Fruit fly (Drosophila melanogaster): ENCODE measurements around the gene eca.
"Not testable (repeated sequence)": the region's sequence is repeated elsewhere in the genome, so short reads cannot be mapped to it uniquely, and the experiment has no call there.

Gene eca

DNA sequence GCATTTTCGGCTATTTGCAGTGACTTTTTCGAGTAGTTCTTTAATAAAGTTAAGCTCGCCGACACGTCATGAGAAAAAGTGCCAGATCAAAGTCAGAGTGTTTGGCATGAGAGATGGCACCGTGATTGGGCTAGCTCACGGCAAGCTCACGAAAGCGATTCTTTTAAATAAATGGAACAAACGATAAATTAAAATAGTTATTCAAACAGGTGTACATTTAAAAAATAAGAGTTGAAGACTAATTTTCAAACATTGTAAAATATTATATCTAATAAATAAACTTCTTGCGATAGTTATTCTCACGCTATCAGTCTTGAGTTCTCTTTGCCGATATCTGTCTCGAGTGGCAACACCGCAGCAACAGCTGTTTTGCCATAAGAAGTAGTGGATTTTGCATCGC lies at the start of gene eca, which contains the start of gene CG18542:
Gene eca (minus strand): TSS at position 101 of the 400 bp plus-strand sequence.
Gene CG18542 (plus strand): TSS at position 385 of the 400 bp plus-strand sequence.
- TF ChIP-seq CTCF, CG8478 (optimal IDR thresholded peaks at IDR 0.05): not testable (repeated sequence)

DNA sequence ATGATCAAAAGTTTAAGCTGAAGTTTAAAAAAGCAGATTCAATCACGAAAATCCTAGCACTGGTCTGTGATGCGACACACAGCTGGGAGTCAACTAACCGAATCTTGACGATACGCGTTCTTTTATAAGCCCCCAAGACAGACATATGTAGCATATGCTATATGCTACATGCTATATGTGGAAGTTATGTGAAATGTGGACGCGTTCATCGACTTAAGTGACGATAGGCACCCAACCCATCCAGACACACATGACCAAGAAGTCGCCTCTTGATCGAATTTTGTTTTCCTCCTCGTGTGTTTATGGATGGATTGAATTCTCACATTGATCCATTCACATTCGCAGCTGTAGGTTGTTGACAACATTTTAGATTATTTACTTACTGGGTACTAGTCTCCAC lies 47.9 kb upstream of the eca start, which contains the start of gene alphaTub85E:
Gene alphaTub85E (minus strand): TSS at position 101 of the 400 bp plus-strand sequence.
- TF ChIP-seq CG8478 (optimal IDR thresholded peaks at IDR 0.05) (no peak), CTCF (optimal IDR thresholded peaks at IDR 0.05) (no peak)

DNA sequence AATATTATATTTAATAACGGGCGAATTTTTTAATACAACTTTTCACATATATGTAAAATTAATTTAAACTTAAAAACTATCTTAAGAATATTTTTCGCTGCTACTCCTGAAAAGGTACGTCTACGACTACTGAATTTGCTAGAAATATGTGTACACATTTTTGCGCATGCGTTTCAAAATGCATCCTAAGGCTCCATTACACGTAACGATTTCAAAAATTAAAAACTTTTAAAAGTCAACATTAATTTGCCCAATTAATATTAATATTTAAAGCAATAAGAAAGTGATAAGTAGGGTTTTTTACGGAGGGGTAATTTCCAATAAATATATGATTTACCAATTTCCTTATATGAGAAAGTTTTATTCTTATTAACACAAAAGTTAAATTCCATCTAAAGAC lies 45.5 kb upstream of the eca start, which contains the start of gene FoxP:
Gene FoxP (minus strand): TSS at position 89 of the 400 bp plus-strand sequence.
- TF ChIP-seq CTCF (optimal IDR thresholded peaks at IDR 0.05) (no peak), CG8478 (optimal IDR thresholded peaks at IDR 0.05) (no peak)

DNA sequence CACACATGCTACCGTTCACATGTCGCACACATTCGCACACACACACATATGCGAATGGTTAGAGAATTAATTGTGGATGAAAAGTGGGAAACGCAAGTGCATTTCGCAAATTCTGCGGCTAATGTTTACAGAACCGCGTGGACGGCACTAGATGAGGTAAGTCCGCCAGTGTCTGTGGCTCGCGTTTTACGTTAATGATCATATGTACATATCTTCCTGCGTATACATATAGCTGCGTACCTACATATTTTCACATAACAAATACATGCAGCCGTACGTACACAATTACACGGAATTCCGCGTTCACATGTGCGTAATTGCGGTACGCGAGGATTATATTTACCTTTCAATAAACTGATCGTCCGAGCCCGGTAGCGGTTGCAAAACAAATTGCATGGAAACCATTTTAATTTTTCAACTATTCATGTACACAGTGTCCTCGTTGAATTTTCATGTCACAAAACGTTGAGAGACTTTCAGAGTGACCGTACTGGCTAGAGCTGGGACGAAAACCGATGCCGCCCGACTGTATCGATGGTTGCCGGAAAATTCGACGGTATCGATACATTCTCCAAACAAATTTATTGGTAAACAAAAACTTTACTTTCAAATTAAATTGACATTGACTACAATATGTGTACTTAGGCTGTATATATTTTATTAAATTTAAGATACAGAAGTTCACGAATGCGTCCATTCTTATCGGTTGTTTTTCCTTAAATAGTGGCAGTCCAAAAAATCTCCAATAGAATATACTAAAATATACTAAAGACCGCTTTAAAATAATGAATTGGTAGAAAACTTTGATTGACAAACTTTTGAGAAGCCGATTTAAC lies 40.1 kb upstream of the eca start, which contains the start of gene hyd:
Gene hyd (minus strand): TSS at position 495 of the 836 bp plus-strand sequence.
- TF ChIP-seq CG8478 (optimal IDR thresholded peaks at IDR 0.05) (no peak), CTCF (optimal IDR thresholded peaks at IDR 0.05) (no peak)

DNA sequence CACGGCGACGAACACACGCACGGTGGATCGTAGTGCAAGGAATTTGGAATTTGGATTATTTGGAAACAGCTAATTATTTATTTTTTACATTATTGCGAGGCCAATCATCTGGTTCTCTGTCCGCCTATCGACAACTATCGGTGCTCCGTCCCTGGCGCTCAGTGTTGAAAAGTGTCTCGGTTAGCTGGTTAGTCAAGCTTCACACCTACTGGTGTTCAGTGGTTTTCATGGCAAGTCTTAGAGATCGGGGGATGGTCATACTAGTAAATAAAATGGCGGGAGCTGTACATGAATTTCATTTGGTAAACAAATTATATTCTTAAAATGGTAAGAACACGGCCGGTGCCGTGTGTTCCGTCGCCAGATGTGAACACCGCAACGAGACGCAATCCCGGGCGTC lies 25.6 kb upstream of the eca start, which contains the start of the genes trbd and dmt:
Gene trbd (minus strand): TSS at position 152 of the 400 bp plus-strand sequence.
Gene dmt (plus strand): TSS at position 257 of the 400 bp plus-strand sequence.
- no peak for TF ChIP-seq CG8478 (optimal IDR thresholded peaks at IDR 0.05)
- peak; percentile 44 to 65 for TF ChIP-seq CTCF (optimal IDR thresholded peaks at IDR 0.05)

DNA sequence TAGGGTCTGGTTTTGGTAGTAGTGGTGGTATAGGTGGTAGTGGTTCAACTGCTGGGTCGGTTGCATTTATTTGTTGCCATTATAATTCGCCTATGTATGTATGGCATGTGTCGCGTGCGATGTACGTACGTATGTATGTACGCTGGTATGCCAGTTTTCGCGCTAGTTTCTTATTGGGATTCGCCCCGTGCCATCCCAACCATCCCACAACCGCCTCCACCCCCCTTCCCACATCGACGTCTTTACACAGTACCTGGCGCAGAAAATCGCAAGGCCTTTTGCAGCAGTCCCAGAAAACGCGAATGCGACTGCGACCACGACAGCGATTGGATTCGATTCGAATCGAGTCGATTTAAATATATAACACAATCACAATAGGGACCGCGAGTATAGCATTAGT lies 25.0 kb upstream of the eca start:
- TF ChIP-seq CG8478 (optimal IDR thresholded peaks at IDR 0.05) (no peak), CTCF (optimal IDR thresholded peaks at IDR 0.05) (no peak)

DNA sequence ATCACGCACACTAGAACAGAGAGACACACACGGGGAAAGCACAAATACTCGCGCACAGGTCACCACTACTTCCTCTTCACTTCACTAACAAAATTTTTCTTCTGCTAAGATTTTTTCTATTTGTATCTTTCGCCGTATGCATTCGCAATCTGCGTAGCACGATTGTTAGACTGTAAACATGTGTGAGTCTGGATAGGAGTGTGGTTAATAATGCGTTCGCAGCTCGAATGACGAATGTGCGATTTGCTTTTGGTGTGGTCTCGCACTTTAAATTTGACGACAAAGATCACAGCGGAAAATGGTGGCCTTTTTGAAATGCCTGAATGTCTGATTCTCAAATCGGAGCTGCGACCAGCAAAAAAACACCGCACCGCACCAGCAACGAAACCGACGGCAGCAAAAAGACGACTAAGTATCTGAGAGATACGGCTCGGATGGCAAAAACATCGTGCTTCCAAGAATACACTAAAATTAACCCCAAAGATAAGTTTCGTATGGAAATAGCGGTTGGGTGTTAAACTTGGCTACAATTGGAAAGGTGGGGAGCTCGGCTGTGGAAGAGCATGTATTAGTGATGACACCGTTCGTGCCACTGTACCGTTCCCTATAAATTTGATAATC lies 19.8 kb upstream of the eca start, which contains the start of gene Unc-115a:
Gene Unc-115a (minus strand): TSS at position 410 of the 621 bp plus-strand sequence.
- TF ChIP-seq CTCF (optimal IDR thresholded peaks at IDR 0.05): peak; percentile 69 to 72
- TF ChIP-seq CG8478 (optimal IDR thresholded peaks at IDR 0.05): no peak

DNA sequence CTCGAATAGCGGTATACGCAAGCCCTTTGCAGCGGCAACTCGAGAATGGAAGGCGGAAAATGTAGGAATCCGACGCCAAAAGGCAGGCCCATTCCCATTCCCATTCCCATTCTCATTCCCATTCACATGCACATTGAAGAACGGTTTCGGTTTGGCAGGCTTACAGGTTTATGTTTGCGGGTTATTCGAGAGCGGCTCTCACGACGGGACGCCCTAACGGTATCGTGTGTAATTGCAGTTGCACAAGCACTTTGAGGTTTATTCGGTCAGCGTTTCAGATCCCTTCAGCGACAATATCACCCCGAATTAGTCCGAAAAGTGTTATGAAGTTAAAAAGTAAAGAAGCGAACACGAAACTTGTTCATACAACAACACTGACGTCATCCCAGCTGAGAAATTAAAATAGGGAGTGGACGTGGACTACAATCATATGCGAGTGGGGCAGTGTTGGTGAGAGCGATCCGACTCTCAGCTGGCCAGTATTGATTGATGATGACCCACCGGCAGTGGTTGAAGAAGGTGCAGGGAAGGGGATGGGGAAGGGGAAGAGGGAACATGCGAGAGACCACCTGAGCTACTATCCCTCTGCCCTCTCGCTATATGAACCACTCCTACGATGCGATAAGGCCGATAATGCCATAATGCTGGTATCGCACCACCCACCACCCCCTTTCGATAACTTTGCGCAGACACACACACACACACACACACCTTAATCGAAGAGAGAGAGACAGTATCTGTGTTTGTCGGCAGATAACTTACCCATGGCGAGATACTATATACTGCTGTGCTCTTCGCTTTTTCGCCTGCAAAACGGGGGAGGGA lies 19.1 kb upstream of the eca start:
- TF ChIP-seq CTCF (optimal IDR thresholded peaks at IDR 0.05): no peak
- TF ChIP-seq CG8478 (optimal IDR thresholded peaks at IDR 0.05): no peak

DNA sequence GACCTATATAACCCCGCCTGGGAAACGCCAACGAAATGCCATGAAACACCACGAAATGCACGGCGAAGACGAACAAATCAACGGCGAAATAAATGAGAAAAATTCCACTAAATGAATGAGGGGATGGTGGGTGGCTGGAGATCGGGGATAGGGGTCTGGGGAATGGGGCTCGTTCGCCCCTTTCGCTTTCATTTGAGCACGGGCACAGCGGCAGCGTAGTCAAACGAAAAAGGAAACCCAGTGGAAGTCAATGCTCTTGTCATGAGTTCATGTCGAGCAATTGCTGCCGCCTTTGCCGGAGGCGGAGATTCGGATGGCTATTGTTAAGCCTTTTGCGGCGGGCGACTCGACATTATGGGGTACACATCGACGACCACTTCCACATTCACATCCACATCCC lies 18.0 kb upstream of the eca start:
- TF ChIP-seq CG8478 (optimal IDR thresholded peaks at IDR 0.05) (no peak), CTCF (optimal IDR thresholded peaks at IDR 0.05) (no peak)

DNA sequence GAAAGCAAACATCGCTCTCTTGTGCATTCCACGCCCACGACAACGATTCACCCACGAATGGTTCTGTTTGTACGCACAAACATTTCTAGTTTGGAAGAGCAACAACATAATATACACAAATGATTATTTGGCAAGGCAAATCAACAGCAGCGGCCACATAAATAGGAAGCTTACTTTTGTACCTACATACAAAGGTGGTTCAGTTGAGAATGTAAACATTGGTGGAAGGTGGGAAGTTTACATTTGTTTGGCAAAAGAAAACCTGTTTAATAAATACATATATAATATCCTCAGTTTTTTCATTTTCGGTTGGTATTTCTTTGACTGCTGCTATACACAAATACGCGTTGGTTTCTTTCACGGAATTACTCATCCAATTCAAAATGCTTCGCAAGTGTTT lies 17.3 kb upstream of the eca start:
- TF ChIP-seq CG8478 (optimal IDR thresholded peaks at IDR 0.05) (no peak), CTCF (optimal IDR thresholded peaks at IDR 0.05) (no peak)

DNA sequence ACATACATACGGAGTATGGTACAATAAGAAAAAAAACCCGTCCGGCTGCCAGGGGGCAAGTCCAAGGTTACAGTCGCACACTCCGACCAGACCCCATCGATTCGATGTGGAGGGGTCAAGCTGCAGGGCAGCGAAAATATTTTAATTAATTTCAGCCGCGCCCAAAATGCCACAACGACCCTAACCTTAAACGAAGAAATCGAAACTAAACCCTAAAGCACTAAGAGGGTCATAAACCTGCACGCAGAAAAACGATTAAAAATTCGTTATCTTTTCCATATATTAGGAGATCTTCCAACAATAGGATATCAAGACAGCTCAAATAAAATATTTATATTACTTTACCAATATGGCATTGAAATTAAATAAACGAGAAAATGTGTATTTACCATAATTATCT lies 16.6 kb upstream of the eca start:
- TF ChIP-seq CTCF (optimal IDR thresholded peaks at IDR 0.05) (no peak), CG8478 (optimal IDR thresholded peaks at IDR 0.05) (no peak)

DNA sequence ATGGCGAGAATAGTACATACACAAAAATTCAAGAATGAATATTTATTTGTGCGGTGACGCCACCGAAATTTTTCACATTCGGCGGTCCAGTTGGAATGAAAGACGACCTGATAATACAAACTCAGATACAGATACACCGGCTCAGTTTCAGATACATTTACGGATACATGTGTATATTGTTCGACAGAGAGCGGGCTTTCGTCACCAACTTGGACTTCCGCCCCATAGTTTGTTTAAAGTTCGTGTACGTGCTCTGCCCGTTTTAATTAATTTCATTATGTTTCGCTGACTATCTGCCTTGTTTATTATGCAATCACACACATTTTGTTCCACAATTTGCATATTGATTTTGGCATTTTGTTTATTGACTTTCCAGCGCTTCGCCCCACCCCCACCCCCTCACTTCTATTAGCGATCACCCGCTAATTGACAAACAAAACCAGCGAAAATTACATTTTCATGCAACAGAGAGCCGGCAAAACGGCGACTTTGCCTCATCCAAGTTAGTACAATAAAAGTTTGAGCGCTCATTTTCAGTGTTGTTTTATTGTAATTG lies 15.9 kb upstream of the eca start:
- TF ChIP-seq CG8478 (optimal IDR thresholded peaks at IDR 0.05) (no peak), CTCF (optimal IDR thresholded peaks at IDR 0.05) (no peak)

DNA sequence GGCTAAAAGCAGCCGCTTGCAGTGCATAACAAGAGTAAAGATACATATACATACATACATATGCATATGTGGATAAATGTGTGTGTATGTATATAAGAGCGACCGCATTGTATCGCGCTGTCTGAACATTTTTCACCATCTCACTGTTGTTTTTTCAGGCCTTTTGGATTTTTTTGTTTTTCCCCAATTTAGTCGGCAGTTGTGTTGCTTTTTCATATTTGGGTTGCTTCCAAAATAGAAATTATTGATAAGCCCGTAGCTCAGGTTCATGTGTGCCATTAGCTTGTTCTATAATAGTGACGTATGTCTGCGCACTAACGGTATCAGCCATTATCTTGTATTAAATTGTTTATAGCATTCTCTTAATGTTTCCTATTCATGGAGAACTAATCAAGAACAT lies 15.2 kb upstream of the eca start:
- TF ChIP-seq CG8478 (optimal IDR thresholded peaks at IDR 0.05) (no peak), CTCF (optimal IDR thresholded peaks at IDR 0.05) (no peak)

DNA sequence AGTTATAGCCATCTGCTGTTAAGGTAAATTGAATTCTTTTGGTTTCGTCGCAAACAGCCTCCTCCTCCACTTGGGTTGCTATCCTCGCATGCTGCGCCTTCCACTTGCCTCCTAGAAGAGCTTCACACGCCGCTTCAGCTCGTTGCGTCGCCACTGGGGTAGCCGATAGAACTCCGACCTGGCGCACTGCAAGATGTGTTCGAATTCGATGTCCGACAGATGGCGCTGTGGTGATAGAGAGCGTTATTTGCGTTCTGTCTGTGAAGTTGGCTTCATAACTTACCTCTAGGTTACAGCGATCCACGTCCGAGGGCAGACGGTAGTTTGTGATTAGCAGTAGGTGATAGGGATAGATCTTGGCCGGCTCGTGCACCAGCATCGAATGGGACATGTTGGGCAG lies 9.7 kb upstream of the eca start:
- TF ChIP-seq CG8478 (optimal IDR thresholded peaks at IDR 0.05) (no peak), CTCF (optimal IDR thresholded peaks at IDR 0.05) (peak; percentile 73 to 85)
